Worm (Caenorhabditis elegans): ENCODE measurements around the gene timm-17B.1.

The timm-17B.1 gene

ce11 chrIV:4763844-4764243, 18.6 kb upstream of the timm-17B.1 start, which contains the start of gene Y17G9B.2:
Y17G9B.2 (plus strand) TSS chrIV:4764144.
- TF ChIP-seq aly-2 (tag; optimal IDR thresholded peaks at IDR 0.05) (no peak), nhr-11 (tag; optimal IDR thresholded peaks at IDR 0.05) (no peak), fos-1 (tag; optimal IDR thresholded peaks at IDR 0.05) (no peak), sptf-1 (tag; optimal IDR thresholded peaks at IDR 0.05) (no peak), ets-5 (GFP tag; IDR thresholded peaks at IDR 0.05) (no peak), dpl-1 (GFP tag; optimal IDR thresholded peaks at IDR 0.05) (no peak), fkh-8 (tag; optimal IDR thresholded peaks at IDR 0.05) (no peak), pax-3 (tag; optimal IDR thresholded peaks at IDR 0.05) (no peak), mef-2 (tag; optimal IDR thresholded peaks at IDR 0.05) (no peak), nhr-77 (tag; optimal IDR thresholded peaks at IDR 0.05) (no peak), C34B4.2 (tag; optimal IDR thresholded peaks at IDR 0.05) (no peak), irx-1 (tag; optimal IDR thresholded peaks at IDR 0.05) (no peak), snpc-4 (tag; optimal IDR thresholded peaks at IDR 0.05) (no peak), ceh-88 (GFP tag; IDR thresholded peaks at IDR 0.05) (no peak), pag-3 (tag; optimal IDR thresholded peaks at IDR 0.05; ENCODE audit: borderline replicate concordance, insufficient read depth) (no peak), elt-3 (tag; optimal IDR thresholded peaks at IDR 0.05) (no peak), zip-4 (GFP tag; optimal IDR thresholded peaks at IDR 0.05) (no peak), fkh-4 (tag; optimal IDR thresholded peaks at IDR 0.05; ENCODE audit: borderline replicate concordance) (no peak), ces-1 (GFP tag; optimal IDR thresholded peaks at IDR 0.05) (no peak)

- TF ChIP-seq lsy-2 (tag; optimal IDR thresholded peaks at IDR 0.05) (peak; percentile 29 to 53), efl-1 (optimal IDR thresholded peaks at IDR 0.05) (peak; percentile 11 to 13), efl-1 (GFP tag; optimal IDR thresholded peaks at IDR 0.05 in 1 of 2) (peak in 1 of 2 experiments; percentile 49), lin-35 (GFP tag; optimal IDR thresholded peaks at IDR 0.05) (peak in 1 of 2 experiments; percentile 22)
Measured at ce11 chrIV:4762990-4763545, 17.8 kb upstream of the timm-17B.1 start.

- TF ChIP-seq efl-1 (optimal IDR thresholded peaks at IDR 0.05) (no peak), efl-1 (GFP tag; optimal IDR thresholded peaks at IDR 0.05 in 1 of 2) (peak in 1 of 2 experiments; percentile 23), egl-13 (tag; optimal IDR thresholded peaks at IDR 0.05) (no peak)
Measured at ce11 chrIV:4760378-4761084, 15.2 kb upstream of the timm-17B.1 start, which contains the start of the genes memi-1 and cyp-31A3. memi-1 (minus strand) TSS chrIV:4760428. cyp-31A3 (plus strand) TSS chrIV:4761049.

ce11 chrIV:4758659-4759058, 13.4 kb upstream of the timm-17B.1 start, which contains the start of gene Y17G9B.8:
Y17G9B.8 (minus strand) TSS chrIV:4758840.
- TF ChIP-seq hlh-17 (GFP tag; optimal IDR thresholded peaks at IDR 0.05; ENCODE audit: borderline replicate concordance) = no peak
- TF ChIP-seq fkh-4 (tag; optimal IDR thresholded peaks at IDR 0.05; ENCODE audit: borderline replicate concordance) = no peak
- TF ChIP-seq efl-3 (GFP tag; optimal IDR thresholded peaks at IDR 0.05) = no peak
- no peak for TF ChIP-seq fos-1 (tag; optimal IDR thresholded peaks at IDR 0.05)
- peak; percentile 10 to 33 for TF ChIP-seq lsy-2 (tag; optimal IDR thresholded peaks at IDR 0.05)
- TF ChIP-seq nhr-85 (tag) = no peak
- TF ChIP-seq fkh-8 (tag; optimal IDR thresholded peaks at IDR 0.05) = no peak

- TF ChIP-seq nhr-12 (tag; optimal IDR thresholded peaks at IDR 0.05) (no peak), nhr-90 (tag; optimal IDR thresholded peaks at IDR 0.05; ENCODE audit: poor library complexity) (no peak), snu-23 (GFP tag; optimal IDR thresholded peaks at IDR 0.05) (no peak), F16B12.6 (tag; optimal IDR thresholded peaks at IDR 0.05) (no peak), ces-1 (GFP tag; optimal IDR thresholded peaks at IDR 0.05) (no peak), skn-1 (tag; optimal IDR thresholded peaks at IDR 0.05) (no peak), alr-1 (tag; optimal IDR thresholded peaks at IDR 0.05; ENCODE audit: borderline replicate concordance) (no peak), ama-1 (optimal IDR thresholded peaks at IDR 0.05) (no peak), blmp-1 (tag; optimal IDR thresholded peaks at IDR 0.05) (no peak), vab-15 (tag; optimal IDR thresholded peaks at IDR 0.05) (no peak)
Measured at ce11 chrIV:4755929-4756655, 10.8 kb upstream of the timm-17B.1 start, which contains the start of the genes fbxb-77 and Y17G9B.11. fbxb-77 (minus strand) TSS chrIV:4756157. Y17G9B.11 (plus strand) TSS chrIV:4756605.
